Fruit fly (Drosophila melanogaster): ENCODE measurements around the gene CG12708.

Gene CG12708

dm6 chrX:15709624-15709983 lies 34.3 kb downstream of the CG12708 start (continued):
- TF ChIP-seq CG4854 (GFP tag; optimal IDR thresholded peaks at IDR 0.05) (no peak), bowl (GFP tag; IDR thresholded peaks at IDR 0.05) (no peak), CG2202 (tag; optimal IDR thresholded peaks at IDR 0.05) (no peak), Drgx (GFP tag; IDR thresholded peaks at IDR 0.05) (0 out of 2 replicates have a peak, but pooled peaks have one; percentile 16), Dfd (GFP tag; optimal IDR thresholded peaks at IDR 0.05) (no peak), CG18011 (GFP tag; optimal IDR thresholded peaks at IDR 0.05) (no peak), CG10431 (GFP tag; optimal IDR thresholded peaks at IDR 0.05) (no peak), TFAM (GFP tag; optimal IDR thresholded peaks at IDR 0.05) (no peak), sc (optimal IDR thresholded peaks at IDR 0.05) (no peak), sc (GFP tag; optimal IDR thresholded peaks at IDR 0.05) (no peak), zf30C (GFP tag; optimal IDR thresholded peaks at IDR 0.05) (no peak), ara (GFP tag; IDR thresholded peaks at IDR 0.05) (0 out of 2 replicates have a peak, but pooled peaks have one; percentile 22), CG4360 (GFP tag; IDR thresholded peaks at IDR 0.05) (no peak), HHEX (GFP tag; optimal IDR thresholded peaks at IDR 0.05) (no peak), tup (GFP tag; optimal IDR thresholded peaks at IDR 0.05) (no peak), Ssrp (tag; optimal IDR thresholded peaks at IDR 0.05) (no peak), CG17612 (GFP tag; IDR thresholded peaks at IDR 0.05) (no peak), crp (GFP tag; optimal IDR thresholded peaks at IDR 0.05) (no peak), E2f1 (GFP tag; IDR thresholded peaks at IDR 0.05) (peak; percentile 33; the same call in 1 of the 2 replicates), chm (GFP tag; IDR thresholded peaks at IDR 0.05) (no peak), Spps (tag; optimal IDR thresholded peaks at IDR 0.05) (no peak), Elba2 (GFP tag; optimal IDR thresholded peaks at IDR 0.05) (no peak), CG1024 (GFP tag; IDR thresholded peaks at IDR 0.05) (no peak), ERR (GFP tag; optimal IDR thresholded peaks at IDR 0.05) (no peak), CG8290 (GFP tag; optimal IDR thresholded peaks at IDR 0.05) (no peak), CG8290 (tag; optimal IDR thresholded peaks at IDR 0.05) (peak in 1 of 2 experiments; percentile 24), CG31388 (GFP tag; optimal IDR thresholded peaks at IDR 0.05) (no peak), slp2 (GFP tag; optimal IDR thresholded peaks at IDR 0.05) (no peak), bab2 (GFP tag; optimal IDR thresholded peaks at IDR 0.05) (no peak), schlank (tag; optimal IDR thresholded peaks at IDR 0.05) (no peak), gfzf (GFP tag; optimal IDR thresholded peaks at IDR 0.05) (no peak), YL-1 (GFP tag; optimal IDR thresholded peaks at IDR 0.05) (no peak), Sry-β (GFP tag; optimal IDR thresholded peaks at IDR 0.05) (no peak), her (GFP tag; optimal IDR thresholded peaks at IDR 0.05) (no peak), Nf-YB (GFP tag; optimal IDR thresholded peaks at IDR 0.05) (no peak), Tbp (GFP tag; optimal IDR thresholded peaks at IDR 0.05) (no peak), Oli (tag; optimal IDR thresholded peaks at IDR 0.05) (no peak), CG42726 (GFP tag; IDR thresholded peaks at IDR 0.05; ENCODE audit: partially characterized antibody) (no peak), CG10462 (GFP tag; optimal IDR thresholded peaks at IDR 0.05) (no peak), CG16815 (GFP tag; optimal IDR thresholded peaks at IDR 0.05) (no peak), rib (GFP tag; IDR thresholded peaks at IDR 0.05) (no peak), Hr39 (optimal IDR thresholded peaks at IDR 0.05) (no peak), CG10147 (GFP tag; optimal IDR thresholded peaks at IDR 0.05) (no peak), Ptx1 (GFP tag; IDR thresholded peaks at IDR 0.05) (peak; percentile 19; the same call in 1 of the 2 replicates), Gsc (GFP tag; IDR thresholded peaks at IDR 0.05) (no peak), CG3995 (GFP tag; optimal IDR thresholded peaks at IDR 0.05) (no peak), CG15479 (GFP tag; optimal IDR thresholded peaks at IDR 0.05) (no peak), chn (GFP tag; optimal IDR thresholded peaks at IDR 0.05) (no peak), dysf (GFP tag; IDR thresholded peaks at IDR 0.05) (0 out of 3 replicates have a peak, but pooled peaks have one; percentile 10), abd-A (tag; optimal IDR thresholded peaks at IDR 0.05) (no peak), Abd-B (GFP tag; optimal IDR thresholded peaks at IDR 0.05) (no peak), en (GFP tag; optimal IDR thresholded peaks at IDR 0.05) (no peak), Max (GFP tag; optimal IDR thresholded peaks at IDR 0.05) (no peak)
